Worm (Caenorhabditis elegans) whole organism, L3 larva: ENCODE measurements around the gene F29F11.20.
A peak's percentile ranks its signal among the peaks of the same experiment; 100 is the strongest.

Experiments used
- R02D3.7 ChIP-seq: fragments of 150-350 bp; optimal IDR thresholded peaks from 2 replicates; lab custom pipeline; 2014; ENCODE audit warnings: missing biosample characterization, missing genetic modification characterization
- ceh-16 ChIP-seq: sonication (generic microtip); optimal IDR thresholded peaks from 2 replicates; lab custom pipeline; 2017; ENCODE audit warnings: missing biosample characterization, missing genetic modification characterization
- ceh-82 ChIP-seq: fragments of 150-350 bp; optimal IDR thresholded peaks from 2 replicates; lab custom pipeline; 2014; ENCODE audit warnings: missing biosample characterization, missing genetic modification characterization
- ceh-9 ChIP-seq: sonication (generic microtip); optimal IDR thresholded peaks from 2 replicates; lab custom pipeline; 2018; ENCODE audit warnings: missing biosample characterization, missing genetic modification characterization
- egl-5 ChIP-seq: fragments of 150-350 bp; optimal IDR thresholded peaks from 2 replicates; lab custom pipeline; 2017; ENCODE audit warnings: missing biosample characterization, missing genetic modification reagents, missing genetic modification characterization, inconsistent platforms
- elt-1 ChIP-seq: fragments of 150-350 bp; optimal IDR thresholded peaks from 2 replicates; lab custom pipeline; 2014; ENCODE audit warnings: missing biosample characterization, missing genetic modification characterization
- elt-2 ChIP-seq: sonication (generic microtip); optimal IDR thresholded peaks from 2 replicates; lab custom pipeline; 2016; ENCODE audit warnings: missing genetic modification reagents, mild to moderate bottlenecking, missing genetic modification characterization, missing compliant biosample characterization
- fkh-10 ChIP-seq: sonication (generic microtip); optimal IDR thresholded peaks from 2 replicates; lab custom pipeline; 2017; ENCODE audit warnings: missing biosample characterization, missing genetic modification reagents, missing genetic modification characterization
- fkh-2 ChIP-seq: fragments of 150-350 bp; optimal IDR thresholded peaks from 2 replicates; lab custom pipeline; 2014; ENCODE audit warnings: missing biosample characterization, missing genetic modification reagents, missing genetic modification characterization
- fos-1 ChIP-seq: fragments of 150-350 bp; optimal IDR thresholded peaks from 2 replicates; lab custom pipeline; 2014; ENCODE audit warnings: missing biosample characterization, missing genetic modification characterization
- jun-1 ChIP-seq: fragments of 150-350 bp; optimal IDR thresholded peaks from 2 replicates; lab custom pipeline; 2014; ENCODE audit warnings: missing biosample characterization, missing genetic modification reagents, missing genetic modification characterization
- lin-15B ChIP-seq: fragments of 150-350 bp; optimal IDR thresholded peaks from 2 replicates; lab custom pipeline; 2014; ENCODE audit warnings: missing biosample characterization, missing genetic modification characterization
- lsy-12 ChIP-seq: sonication (generic microtip); optimal IDR thresholded peaks from 2 replicates; lab custom pipeline; 2016; ENCODE audit warnings: mild to moderate bottlenecking, missing genetic modification characterization, missing compliant biosample characterization
- mml-1 ChIP-seq: fragments of 150-350 bp; sonication (generic microtip); optimal IDR thresholded peaks from 3 replicates; lab custom pipeline; 2014; ENCODE audit warnings: missing biosample characterization, missing genetic modification characterization
- nfya-1 ChIP-seq: sonication (generic microtip); optimal IDR thresholded peaks from 2 replicates; lab custom pipeline; 2017; ENCODE audit warnings: missing genetic modification characterization, mild to moderate bottlenecking, missing compliant biosample characterization, antibody characterized with exemption, moderate library complexity; ENCODE audit not compliant: insufficient read depth
- nhr-11 ChIP-seq: fragments of 150-350 bp; optimal IDR thresholded peaks from 2 replicates; lab custom pipeline; 2014; ENCODE audit warnings: missing biosample characterization, missing genetic modification characterization
- nhr-23 ChIP-seq: fragments of 150-350 bp; optimal IDR thresholded peaks from 2 replicates; lab custom pipeline; 2014; ENCODE audit warnings: missing biosample characterization, missing genetic modification reagents, missing genetic modification characterization
- nhr-28 ChIP-seq: fragments of 150-350 bp; optimal IDR thresholded peaks from 2 replicates; lab custom pipeline; 2014; ENCODE audit warnings: missing biosample characterization, missing genetic modification characterization
- nhr-43 ChIP-seq: sonication (generic microtip); optimal IDR thresholded peaks from 2 replicates; lab custom pipeline; 2016; ENCODE audit warnings: mild to moderate bottlenecking, missing genetic modification characterization, missing compliant biosample characterization; ENCODE audit not compliant: poor library complexity, severe bottlenecking
- nhr-67 ChIP-seq: fragments of 150-350 bp; optimal IDR thresholded peaks from 2 replicates; lab custom pipeline; 2014; ENCODE audit warnings: missing biosample characterization, missing genetic modification characterization
- pha-4 ChIP-seq: fragments of 150-350 bp; optimal IDR thresholded peaks from 2 replicates; lab custom pipeline; 2014; ENCODE audit warnings: missing biosample characterization, missing genetic modification reagents, missing genetic modification characterization
- pqm-1 ChIP-seq: fragments of 150-350 bp; optimal IDR thresholded peaks from 2 replicates; lab custom pipeline; 2017; ENCODE audit warnings: missing biosample characterization, missing genetic modification characterization, inconsistent platforms
- sea-2 ChIP-seq: fragments of 150-350 bp; sonication (generic microtip); optimal IDR thresholded peaks from 4 replicates; lab custom pipeline; 2014; ENCODE audit warnings: missing biosample characterization, missing genetic modification reagents, missing genetic modification characterization
- snpc-4 ChIP-seq: fragments of 150-350 bp; optimal IDR thresholded peaks from 2 replicates; lab custom pipeline; 2014; ENCODE audit warnings: missing biosample characterization, missing genetic modification characterization
- tbx-2 ChIP-seq: sonication (generic microtip); optimal IDR thresholded peaks from 2 replicates; lab custom pipeline; 2016; ENCODE audit warnings: mild to moderate bottlenecking, missing genetic modification characterization, missing compliant biosample characterization
- unc-62 ChIP-seq: fragments of 150-350 bp; sonication (generic microtip); optimal IDR thresholded peaks from 4 replicates; lab custom pipeline; 2014; ENCODE audit warnings: missing biosample characterization, missing genetic modification reagents, missing genetic modification characterization
- zag-1 ChIP-seq: fragments of 150-350 bp; optimal IDR thresholded peaks from 2 replicates; lab custom pipeline; 2014; ENCODE audit warnings: missing biosample characterization, missing genetic modification characterization
- ztf-11 ChIP-seq: fragments of 150-350 bp; optimal IDR thresholded peaks from 2 replicates; lab custom pipeline; 2014; ENCODE audit warnings: missing biosample characterization, missing genetic modification characterization

F29F11.20 gene

ce11 chrV:10699122-10699521 lies 11.4 kb downstream of the F29F11.20 start:
- TF ChIP-seq sea-2: no peak
- no peak for TF ChIP-seq lsy-12
- no peak for TF ChIP-seq ceh-9
- TF ChIP-seq unc-62 (GFP tag; lab: Kevin White, UChicago): no peak
- peak; percentile 35 for TF ChIP-seq fkh-10 (GFP tag; lab: Kevin White, UChicago)
- no peak for TF ChIP-seq pqm-1 (tag; lab: Kevin White, UChicago)
- TF ChIP-seq mml-1: no peak

ce11 chrV:10702249-10702648 lies 14.5 kb downstream of the F29F11.20 start, which contains the start of gene pph-1:
Gene pph-1 (plus strand): TSS chrV:10702549.
- no peak for TF ChIP-seq nhr-43 (tag; lab: Kevin White, UChicago)
- TF ChIP-seq fkh-10 (GFP tag; lab: Kevin White, UChicago): no peak
- no peak for TF ChIP-seq jun-1 (tag; lab: Kevin White, UChicago)
- TF ChIP-seq nhr-67 (tag; lab: Kevin White, UChicago): no peak
- TF ChIP-seq, all 47 proteins: peak for 0

ce11 chrV:10702910-10703309 lies 15.2 kb downstream of the F29F11.20 start:
- TF ChIP-seq elt-1 (tag; lab: Kevin White, UChicago): no peak

ce11 chrV:10708346-10708745 lies 20.6 kb downstream of the F29F11.20 start:
- TF ChIP-seq nfya-1: no peak
- TF ChIP-seq nhr-11 (tag; lab: Kevin White, UChicago): no peak
- no peak for TF ChIP-seq ceh-16 (tag; lab: Kevin White, UChicago)
- no peak for TF ChIP-seq lsy-12
- TF ChIP-seq ceh-82 (tag; lab: Kevin White, UChicago): no peak
- TF ChIP-seq R02D3.7 (tag; lab: Kevin White, UChicago): no peak
- no peak for TF ChIP-seq fkh-2 (tag; lab: Kevin White, UChicago)
- no peak for TF ChIP-seq elt-1 (tag; lab: Kevin White, UChicago)
- no peak for TF ChIP-seq elt-2 (tag; lab: Kevin White, UChicago)
- TF ChIP-seq nhr-23 (tag; lab: Kevin White, UChicago): no peak
- TF ChIP-seq snpc-4 (tag; lab: Kevin White, UChicago): no peak
- no peak for TF ChIP-seq ztf-11 (tag; lab: Kevin White, UChicago)
- no peak for TF ChIP-seq tbx-2 (tag; lab: Kevin White, UChicago)
- TF ChIP-seq lin-15B (tag; lab: Kevin White, UChicago): no peak

- TF ChIP-seq lin-15B (tag; lab: Kevin White, UChicago): no peak
- TF ChIP-seq nhr-67 (tag; lab: Kevin White, UChicago): no peak
- no peak for TF ChIP-seq nhr-28 (tag; lab: Kevin White, UChicago)
- no peak for TF ChIP-seq fkh-2 (tag; lab: Kevin White, UChicago)
- no peak for TF ChIP-seq snpc-4 (tag; lab: Kevin White, UChicago)
- TF ChIP-seq zag-1 (tag; lab: Kevin White, UChicago): no peak
- no peak for TF ChIP-seq R02D3.7 (tag; lab: Kevin White, UChicago)
- TF ChIP-seq nhr-11 (tag; lab: Kevin White, UChicago): no peak
- no peak for TF ChIP-seq egl-5
- TF ChIP-seq, all 47 proteins: peak for 0
These were observed 21.7 kb downstream of the F29F11.20 start for ce11 chrV:10709385-10709784.

- peak; percentile 73 for TF ChIP-seq pqm-1 (tag; lab: Kevin White, UChicago)
- no peak for TF ChIP-seq fos-1 (tag; lab: Kevin White, UChicago)
- peak; percentile 12 for TF ChIP-seq pha-4 (tag; lab: Kevin White, UChicago)
- peak; percentile 61 for TF ChIP-seq elt-2 (tag; lab: Kevin White, UChicago)
- no peak for TF ChIP-seq mml-1
These were observed 23.3 kb downstream of the F29F11.20 start for ce11 chrV:10711004-10711403.
